Fruit fly (Drosophila melanogaster): Measurements from ENCODE around the gene CG1161.
A peak's percentile ranks its signal among the peaks of the same experiment; 100 is the strongest.

Gene CG1161

DNA sequence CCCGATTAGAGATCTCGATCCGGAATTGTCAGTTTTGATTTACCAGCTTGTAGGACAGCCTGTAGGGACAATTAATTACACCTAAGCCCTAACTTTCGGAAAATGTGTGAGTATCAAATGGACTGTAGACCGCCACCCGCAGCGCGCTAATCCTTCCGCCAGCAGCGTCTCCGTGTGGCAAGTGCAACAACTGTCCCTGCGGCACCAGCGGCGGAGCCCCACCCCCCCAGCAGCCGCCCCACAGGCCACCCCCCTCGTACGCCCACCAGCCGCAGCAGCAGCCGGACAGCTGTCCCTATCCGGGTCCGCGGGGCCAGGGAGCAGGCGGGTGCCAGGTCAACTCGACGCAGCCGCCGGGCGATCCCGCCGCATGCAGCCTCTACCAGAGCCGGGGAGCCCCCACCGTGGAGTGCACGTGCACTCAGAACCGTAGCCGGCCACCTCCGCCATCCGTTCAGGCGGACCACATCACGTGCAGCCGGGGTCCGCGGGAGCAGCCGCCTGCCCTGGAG is 14.7 kb downstream of the CG1161 start, which contains the start of the genes CG31542 and CG34277:
TSS of gene CG31542 (plus strand) at position 51 of the 512 bp plus-strand sequence.
TSS of gene CG34277 (plus strand) at position 51 of the 512 bp plus-strand sequence.
- TF ChIP-seq CG7101 (tag; optimal IDR thresholded peaks at IDR 0.05): no peak
- no peak for TF ChIP-seq kay (GFP tag; ENCODE audit: borderline replicate concordance)
- no peak for TF ChIP-seq CG1620 (GFP tag; optimal IDR thresholded peaks at IDR 0.05)

DNA sequence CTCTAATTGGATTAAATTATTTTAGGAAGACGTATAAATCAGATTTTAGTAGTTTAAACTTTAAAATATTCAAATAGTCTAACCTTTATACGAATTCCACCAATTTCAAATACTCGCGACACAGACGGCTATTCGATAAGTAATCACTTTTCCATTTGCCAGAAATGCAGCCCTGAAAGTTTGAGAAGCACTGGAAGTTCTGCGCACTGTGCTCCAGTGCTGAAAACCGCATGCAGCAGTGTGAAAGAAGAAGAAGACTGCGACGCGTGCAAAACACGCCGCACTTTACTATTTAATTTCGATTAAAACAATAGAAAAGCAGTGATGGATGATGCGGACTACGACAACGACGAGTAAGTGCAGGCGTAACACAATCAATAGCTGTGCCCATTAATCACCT is 16.7 kb downstream of the CG1161 start, which contains the start of gene Polr2F:
TSS of gene Polr2F (plus strand) at position 233 of the 400 bp plus-strand sequence.
- peak; percentile 87 for TF ChIP-seq CG7101 (tag; optimal IDR thresholded peaks at IDR 0.05)
- TF ChIP-seq bab1 (GFP tag; optimal IDR thresholded peaks at IDR 0.05): peak; percentile 72
- TF ChIP-seq cic (GFP tag; optimal IDR thresholded peaks at IDR 0.05): peak; percentile 67
- TF ChIP-seq Hr96 (GFP tag; optimal IDR thresholded peaks at IDR 0.05): peak; percentile 81
- TF ChIP-seq Mnt (GFP tag; optimal IDR thresholded peaks at IDR 0.05): peak; percentile 97
- peak; percentile 93 for TF ChIP-seq CG1620 (GFP tag; optimal IDR thresholded peaks at IDR 0.05)
- peak; percentile 68 for TF ChIP-seq CG14711 (tag; optimal IDR thresholded peaks at IDR 0.05)
- peak; percentile 66 for TF ChIP-seq CG11617 (GFP tag; optimal IDR thresholded peaks at IDR 0.05)
- peak; percentile 83 for TF ChIP-seq CG5204 (GFP tag; optimal IDR thresholded peaks at IDR 0.05)
- no peak for TF ChIP-seq cnc (optimal IDR thresholded peaks at IDR 0.05)
- peak; percentile 80 for TF ChIP-seq pad (GFP tag; optimal IDR thresholded peaks at IDR 0.05)
- TF ChIP-seq Clk (GFP tag; optimal IDR thresholded peaks at IDR 0.05): peak; percentile 76
- TF ChIP-seq toe (GFP tag; optimal IDR thresholded peaks at IDR 0.05): peak; percentile 85
- peak; percentile 91 for TF ChIP-seq Crg-1 (GFP tag; optimal IDR thresholded peaks at IDR 0.05)
- TF ChIP-seq tj (GFP tag; optimal IDR thresholded peaks at IDR 0.05): peak; percentile 50
- peak; percentile 57 for TF ChIP-seq CG33017 (tag; optimal IDR thresholded peaks at IDR 0.05)
- peak; percentile 69 for TF ChIP-seq CG7045 (GFP tag; optimal IDR thresholded peaks at IDR 0.05)
- peak; percentile 85 for TF ChIP-seq ovo (GFP tag; optimal IDR thresholded peaks at IDR 0.05)
- TF ChIP-seq kay (GFP tag; ENCODE audit: borderline replicate concordance): no peak
- TF ChIP-seq CG12768 (GFP tag; optimal IDR thresholded peaks at IDR 0.05): peak; percentile 81

DNA sequence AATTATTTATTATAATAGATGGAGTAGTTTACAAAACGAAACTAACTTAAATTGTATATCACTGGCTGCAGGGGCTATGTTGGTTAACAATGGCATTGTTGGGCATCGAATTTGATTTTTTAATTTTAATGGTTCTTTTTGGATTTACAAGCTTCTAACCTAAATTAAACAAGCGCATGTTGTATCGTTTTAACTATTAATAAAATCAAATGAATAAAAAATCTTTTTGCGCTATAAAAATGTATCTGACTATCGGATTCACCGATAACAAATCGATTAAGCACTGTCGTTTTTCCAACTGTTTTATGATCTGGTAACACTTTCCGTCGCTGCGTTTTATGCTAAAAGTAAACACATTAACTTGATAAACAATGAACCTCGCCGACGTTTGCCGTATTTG is 19.8 kb downstream of the CG1161 start, which contains the start of the genes hd and CG14667:
TSS of gene hd (minus strand) at position 243 of the 400 bp plus-strand sequence.
TSS of gene CG14667 (plus strand) at position 303 of the 400 bp plus-strand sequence.
- TF ChIP-seq Mnt (GFP tag; optimal IDR thresholded peaks at IDR 0.05) (peak; percentile 14), Clk (GFP tag; optimal IDR thresholded peaks at IDR 0.05) (no peak), CG7045 (GFP tag; optimal IDR thresholded peaks at IDR 0.05) (no peak), toe (GFP tag; optimal IDR thresholded peaks at IDR 0.05) (peak; percentile 50), CG12768 (GFP tag; optimal IDR thresholded peaks at IDR 0.05) (no peak)

DNA sequence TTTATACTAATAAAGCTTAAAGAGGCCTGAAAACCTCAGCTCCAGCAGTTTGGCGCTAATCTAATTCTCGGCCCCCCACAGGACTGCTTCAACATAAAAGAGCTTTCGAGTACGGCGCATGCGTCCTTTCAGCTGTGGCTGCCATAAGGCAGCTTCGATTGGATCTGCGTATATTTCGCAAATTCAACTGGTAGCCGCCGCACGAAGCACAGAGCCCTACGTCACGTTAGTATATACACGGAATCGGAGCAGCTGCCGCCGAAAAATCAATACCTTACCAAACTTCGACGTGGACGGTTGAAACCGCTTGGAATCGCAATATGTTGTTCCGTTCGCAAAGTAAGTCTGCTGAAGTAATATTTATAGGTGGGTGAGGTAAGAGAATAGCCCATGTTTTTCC is 21.7 kb downstream of the CG1161 start, which contains the start of gene 7B2:
TSS of gene 7B2 (plus strand) at position 169 of the 400 bp plus-strand sequence.
- TF ChIP-seq ovo (GFP tag; optimal IDR thresholded peaks at IDR 0.05) (no peak), CG1620 (GFP tag; optimal IDR thresholded peaks at IDR 0.05) (no peak), CG14711 (tag; optimal IDR thresholded peaks at IDR 0.05) (no peak), cic (GFP tag; optimal IDR thresholded peaks at IDR 0.05) (no peak), Clk (GFP tag; optimal IDR thresholded peaks at IDR 0.05) (no peak)

DNA sequence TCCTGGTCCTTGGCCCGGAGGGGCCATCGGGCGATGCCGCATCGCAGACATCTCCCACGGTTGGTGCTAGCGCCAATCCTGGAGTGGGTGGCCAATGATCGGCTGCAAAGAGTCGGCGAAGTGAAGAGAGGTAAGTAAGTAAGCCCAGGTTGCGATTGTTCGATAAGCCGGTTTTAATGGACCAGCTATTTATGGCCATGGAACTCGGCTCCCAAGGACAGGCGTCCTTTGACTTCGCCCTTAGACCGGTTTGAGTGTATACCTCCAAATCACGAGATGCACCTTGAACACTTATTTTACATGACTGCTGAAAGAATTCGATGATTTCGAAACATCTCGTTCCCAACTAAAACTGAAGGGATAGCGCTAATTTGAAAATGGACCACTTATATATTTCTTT is 30.9 kb downstream of the CG1161 start:
- TF ChIP-seq CG14711 (tag; optimal IDR thresholded peaks at IDR 0.05) (no peak), toe (GFP tag; optimal IDR thresholded peaks at IDR 0.05) (no peak), CG12768 (GFP tag; optimal IDR thresholded peaks at IDR 0.05) (no peak), CG11617 (GFP tag; optimal IDR thresholded peaks at IDR 0.05) (no peak), Crg-1 (GFP tag; optimal IDR thresholded peaks at IDR 0.05) (no peak), CG1620 (GFP tag; optimal IDR thresholded peaks at IDR 0.05) (no peak), kay (GFP tag; ENCODE audit: borderline replicate concordance) (no peak), cic (GFP tag; optimal IDR thresholded peaks at IDR 0.05) (no peak), pad (GFP tag; optimal IDR thresholded peaks at IDR 0.05) (no peak), Hr96 (GFP tag; optimal IDR thresholded peaks at IDR 0.05) (no peak), CG7045 (GFP tag; optimal IDR thresholded peaks at IDR 0.05) (no peak)

DNA sequence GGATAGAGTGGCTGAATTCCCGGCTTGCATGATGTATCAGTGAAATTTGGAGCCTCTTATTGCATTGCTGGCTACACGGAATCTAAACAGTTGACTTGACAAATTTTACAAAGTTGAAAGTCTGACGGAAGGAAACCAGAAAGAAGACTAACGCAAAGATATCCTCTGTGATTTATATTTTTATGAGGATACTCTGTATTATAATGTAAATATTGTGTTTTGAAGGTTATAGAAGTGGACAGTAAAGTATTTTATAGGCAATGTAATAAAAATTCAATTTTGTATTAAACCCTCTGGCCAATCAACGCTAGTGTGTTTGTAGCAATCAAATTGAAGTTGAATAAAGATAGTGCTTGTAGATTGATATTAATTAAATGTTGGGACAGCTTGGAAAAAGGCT is 32.7 kb downstream of the CG1161 start, which contains the start of gene CG14668:
TSS of gene CG14668 (minus strand) at position 101 of the 400 bp plus-strand sequence.
- TF ChIP-seq CG33017 (tag; optimal IDR thresholded peaks at IDR 0.05) (no peak), CG14711 (tag; optimal IDR thresholded peaks at IDR 0.05) (no peak), CG5204 (GFP tag; optimal IDR thresholded peaks at IDR 0.05) (no peak), pad (GFP tag; optimal IDR thresholded peaks at IDR 0.05) (no peak), toe (GFP tag; optimal IDR thresholded peaks at IDR 0.05) (no peak), tj (GFP tag; optimal IDR thresholded peaks at IDR 0.05) (no peak), Clk (GFP tag; optimal IDR thresholded peaks at IDR 0.05) (no peak)

DNA sequence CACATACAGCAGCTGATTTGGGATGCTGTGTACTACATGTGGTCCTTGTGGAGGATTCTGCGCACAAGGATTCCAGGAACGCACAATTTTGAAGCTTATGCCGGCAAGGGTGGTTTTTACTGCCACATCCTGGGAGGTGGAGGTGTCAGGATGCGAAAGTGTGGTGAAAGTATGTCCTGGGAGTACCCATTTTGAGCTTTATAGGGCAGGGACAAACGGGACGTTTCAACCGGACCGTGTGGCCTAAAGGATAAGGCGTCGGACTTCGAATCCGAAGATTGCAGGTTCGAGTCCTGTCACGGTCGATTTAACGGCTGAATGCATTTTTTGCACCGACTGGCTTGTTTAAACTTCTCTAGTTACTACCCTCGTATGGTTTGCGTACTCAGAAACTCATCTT is 33.1 kb downstream of the CG1161 start:
- no peak for TF ChIP-seq Mnt (GFP tag; optimal IDR thresholded peaks at IDR 0.05)
- TF ChIP-seq cnc (optimal IDR thresholded peaks at IDR 0.05): no peak
- no peak for TF ChIP-seq CG12768 (GFP tag; optimal IDR thresholded peaks at IDR 0.05)
- no peak for TF ChIP-seq CG1620 (GFP tag; optimal IDR thresholded peaks at IDR 0.05)
- no peak for TF ChIP-seq ovo (GFP tag; optimal IDR thresholded peaks at IDR 0.05)
- TF ChIP-seq Clk (GFP tag; optimal IDR thresholded peaks at IDR 0.05): no peak
- TF ChIP-seq bab1 (GFP tag; optimal IDR thresholded peaks at IDR 0.05): no peak
- TF ChIP-seq CG7101 (tag; optimal IDR thresholded peaks at IDR 0.05): no peak
- TF ChIP-seq CG11617 (GFP tag; optimal IDR thresholded peaks at IDR 0.05): no peak
- TF ChIP-seq CG33017 (tag; optimal IDR thresholded peaks at IDR 0.05): no peak
- TF ChIP-seq CG5204 (GFP tag; optimal IDR thresholded peaks at IDR 0.05): no peak
- TF ChIP-seq tj (GFP tag; optimal IDR thresholded peaks at IDR 0.05): no peak
- no peak for TF ChIP-seq Crg-1 (GFP tag; optimal IDR thresholded peaks at IDR 0.05)

Measured in whole organism, adult.